Fruit fly (Drosophila melanogaster) whole organism, embryonic: ENCODE measurements around the gene smo.
A peak's percentile ranks its signal among the peaks of the same experiment; 100 is the strongest.

Source experiments
- Awh ChIP-seq: fragments of 200-800 bp; sonication (Bioruptor generic); IDR thresholded peaks from 2 replicates; pipeline ENCODE4, ENCODE4 v1.3.6; 2022; ENCODE audit warnings: missing biosample characterization, missing genetic modification characterization
- CG16815 ChIP-seq: fragments of 200-800 bp; sonication (Bioruptor generic); optimal IDR thresholded peaks from 3 replicates; lab custom pipeline; 2017; ENCODE audit warnings: missing biosample characterization, mild to moderate bottlenecking, missing genetic modification characterization
- CG30403 ChIP-seq: fragments of 200-800 bp; sonication (Bioruptor generic); optimal IDR thresholded peaks from 3 replicates; lab custom pipeline; 2016; ENCODE audit warnings: missing biosample characterization, missing genetic modification characterization
- Deaf1 ChIP-seq: fragments of 200-800 bp; optimal IDR thresholded peaks from 3 replicates; lab custom pipeline; 2019; ENCODE audit warnings: missing biosample characterization, mild to moderate bottlenecking, missing genetic modification characterization, moderate library complexity
- Eip74EF ChIP-seq, 2 experiments: fragments of 200-800 bp in 1 of 2; fragments of >200 bp in 1 of 2; sonication (Bioruptor generic) in 1 of 2; optimal IDR thresholded peaks; 2 replicates each; lab custom pipeline; 2017 to 2019; ENCODE audit warnings: missing biosample characterization in 2 of 2, missing genetic modification characterization in 2 of 2, mild to moderate bottlenecking in 1 of 2, moderate library complexity in 1 of 2
- Nf-YC ChIP-seq: fragments of 200-800 bp; optimal IDR thresholded peaks from 3 replicates; lab custom pipeline; 2019; ENCODE audit warnings: missing biosample characterization, mild to moderate bottlenecking, missing genetic modification characterization, moderate library complexity
- Ptx1 ChIP-seq: fragments of 200-800 bp; sonication (Bioruptor generic); IDR thresholded peaks from 2 replicates; pipeline ENCODE4 v1.3.6; 2022; ENCODE audit warnings: missing biosample characterization, missing genetic modification characterization
- Vsx1 ChIP-seq: fragments of 200-800 bp; sonication (Bioruptor generic); optimal IDR thresholded peaks from 2 replicates; lab custom pipeline; 2017; ENCODE audit warnings: missing biosample characterization, mild to moderate bottlenecking, missing genetic modification characterization, missing genetic modification reagents
- btn ChIP-seq: fragments of 200-800 bp; sonication (Bioruptor generic); optimal IDR thresholded peaks from 2 replicates; lab custom pipeline; 2016; ENCODE audit warnings: missing biosample characterization, missing genetic modification characterization
- danr ChIP-seq: fragments of 200-800 bp; sonication (Bioruptor generic); IDR thresholded peaks from 2 replicates; pipeline ENCODE4 v1.3.6; 2022; ENCODE audit warnings: missing biosample characterization, missing genetic modification characterization
- mld ChIP-seq: fragments of 200-800 bp; sonication (Bioruptor generic); IDR thresholded peaks from 3 replicates; pipeline ENCODE4 v1.3.6; 2022; ENCODE audit warnings: missing biosample characterization, missing genetic modification characterization; ENCODE audit not compliant: partially characterized antibody
- nerfin-2 ChIP-seq: fragments of 200-800 bp; sonication (Bioruptor generic); IDR thresholded peaks from 2 replicates; pipeline ENCODE4 v1.3.6; 2022; ENCODE audit warnings: missing biosample characterization, missing genetic modification characterization; ENCODE audit not compliant: partially characterized antibody
- yki ChIP-seq: fragments of >200 bp; optimal IDR thresholded peaks from 3 replicates; lab custom pipeline; 2018

DNA sequence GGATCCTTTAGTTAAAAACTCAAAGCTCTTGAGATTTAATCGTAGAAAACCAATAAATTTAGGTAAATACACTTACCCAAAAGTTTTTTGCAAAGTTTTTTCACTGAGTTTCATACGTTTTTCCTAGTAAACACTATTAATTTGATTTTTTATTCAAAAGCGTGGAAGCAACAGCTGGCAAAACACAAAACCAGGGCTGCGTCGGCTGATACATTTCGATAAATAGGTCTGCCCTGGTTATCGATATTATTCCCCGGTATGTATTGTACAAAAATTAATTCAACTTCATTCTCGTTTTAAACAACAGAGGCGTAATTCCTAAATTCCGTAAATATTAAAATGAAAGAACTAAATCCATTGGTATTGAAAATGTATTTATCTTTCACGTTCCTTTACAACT, 5.8 kb upstream of the smo start, which contains the start of gene Dus1:
- peak; percentile 65; the same call in 1 of the 2 replicates for TF ChIP-seq nerfin-2 (GFP tag; lab: Robert Waterston, UW)
- no peak for TF ChIP-seq Ptx1 (GFP tag; lab: Robert Waterston, UW)
- TF ChIP-seq CG30403 (GFP tag; lab: Kevin White, UChicago) = no peak
- no peak for TF ChIP-seq Vsx1
- TF ChIP-seq yki (lab: Kevin White, UChicago) = no peak
- TF ChIP-seq Awh (GFP tag; lab: Robert Waterston, UW) = no peak
- no peak for TF ChIP-seq Eip74EF (GFP tag; optimal IDR thresholded peaks at IDR 0.05; lab: Kevin White, UChicago)
- TF ChIP-seq Nf-YC (tag; lab: Kevin White, UChicago) = peak; percentile 6
- no peak for TF ChIP-seq danr (GFP tag; lab: Robert Waterston, UW)
- TF ChIP-seq btn (GFP tag; lab: Kevin White, UChicago) = no peak
- TF ChIP-seq mld (GFP tag; lab: Robert Waterston, UW) = no peak
- no peak for TF ChIP-seq CG16815 (GFP tag; lab: Kevin White, UChicago)
- no peak for TF ChIP-seq Deaf1
